Fruit fly (Drosophila melanogaster) whole organism, embryonic: Measurements from ENCODE around the gene Nnp-1.

Experiments used
- Bteb2 ChIP-seq: fragments of 200-800 bp; sonication (Bioruptor generic); optimal IDR thresholded peaks from 2 replicates; lab custom pipeline; 2016; ENCODE audit warnings: missing biosample characterization, missing genetic modification characterization
- CG10366 ChIP-seq: fragments of 200-800 bp; sonication (Bioruptor generic); IDR thresholded peaks from 2 replicates; pipeline ENCODE4 v1.3.6; 2022; ENCODE audit warnings: missing biosample characterization, missing genetic modification characterization
- CG12391 ChIP-seq: fragments of 200-800 bp; sonication (Bioruptor generic); optimal IDR thresholded peaks from 3 replicates; lab custom pipeline; 2018; ENCODE audit warnings: missing biosample characterization, mild to moderate bottlenecking, missing genetic modification characterization, moderate library complexity
- CG13296 ChIP-seq: fragments of 200-800 bp; sonication (Bioruptor generic); optimal IDR thresholded peaks from 3 replicates; lab custom pipeline; 2018; ENCODE audit warnings: missing biosample characterization, mild to moderate bottlenecking, missing genetic modification characterization
- CG13894 ChIP-seq: fragments of 200-800 bp; sonication (Bioruptor generic); optimal IDR thresholded peaks from 3 replicates; lab custom pipeline; 2018; ENCODE audit warnings: missing biosample characterization, mild to moderate bottlenecking, missing genetic modification characterization, moderate library complexity
- CG14441 ChIP-seq: fragments of 200-800 bp; sonication (Bioruptor generic); IDR thresholded peaks from 2 replicates; pipeline ENCODE4 v1.3.6; 2022; ENCODE audit warnings: missing biosample characterization, missing genetic modification characterization
- CG14710 ChIP-seq: fragments of 200-800 bp; sonication (Bioruptor generic); optimal IDR thresholded peaks from 3 replicates; lab custom pipeline; 2019; ENCODE audit warnings: missing biosample characterization, mild to moderate bottlenecking, missing genetic modification characterization, moderate library complexity
- CG15269 ChIP-seq: fragments of 200-800 bp; sonication (Bioruptor generic); optimal IDR thresholded peaks from 2 replicates; lab custom pipeline; 2018; ENCODE audit warnings: missing biosample characterization, mild to moderate bottlenecking, missing genetic modification characterization, moderate library complexity
- CG15601 ChIP-seq: fragments of 200-800 bp; sonication (Bioruptor generic); optimal IDR thresholded peaks from 3 replicates; lab custom pipeline; 2019; ENCODE audit warnings: missing biosample characterization, mild to moderate bottlenecking, missing genetic modification characterization, moderate library complexity
- CG15696 ChIP-seq: fragments of 200-800 bp; sonication (Bioruptor generic); optimal IDR thresholded peaks from 2 replicates; lab custom pipeline; 2019; ENCODE audit warnings: missing biosample characterization, mild to moderate bottlenecking, missing genetic modification characterization, moderate library complexity
- CG17829 ChIP-seq: fragments of 200-800 bp; optimal IDR thresholded peaks from 2 replicates; lab custom pipeline; 2019; ENCODE audit warnings: missing biosample characterization, mild to moderate bottlenecking, missing genetic modification characterization, moderate library complexity
- CG18262 ChIP-seq: fragments of 200-800 bp; optimal IDR thresholded peaks from 3 replicates; lab custom pipeline; 2019; ENCODE audit warnings: missing biosample characterization, mild to moderate bottlenecking, missing genetic modification characterization, moderate library complexity
- CG2678 ChIP-seq: fragments of 200-800 bp; sonication (Bioruptor generic); optimal IDR thresholded peaks from 3 replicates; lab custom pipeline; 2019; ENCODE audit warnings: missing biosample characterization, mild to moderate bottlenecking, missing genetic modification characterization, moderate library complexity
- CG30020 ChIP-seq: fragments of 200-800 bp; optimal IDR thresholded peaks from 2 replicates; lab custom pipeline; 2019; ENCODE audit warnings: missing biosample characterization, mild to moderate bottlenecking, missing genetic modification characterization, moderate library complexity
- CG30403 ChIP-seq: fragments of 200-800 bp; sonication (Bioruptor generic); optimal IDR thresholded peaks from 3 replicates; lab custom pipeline; 2016; ENCODE audit warnings: missing biosample characterization, missing genetic modification characterization
- CG34376 ChIP-seq: fragments of 200-800 bp; sonication (Bioruptor generic); optimal IDR thresholded peaks from 2 replicates; lab custom pipeline; 2018; ENCODE audit warnings: missing biosample characterization, mild to moderate bottlenecking, missing genetic modification characterization
- CG7556 ChIP-seq: fragments of 200-800 bp; sonication (Bioruptor generic); optimal IDR thresholded peaks from 2 replicates; lab custom pipeline; 2017; ENCODE audit warnings: missing biosample characterization, mild to moderate bottlenecking, missing genetic modification characterization
- CG8924 ChIP-seq: fragments of 200-800 bp; optimal IDR thresholded peaks from 3 replicates; lab custom pipeline; 2019; ENCODE audit warnings: missing biosample characterization, mild to moderate bottlenecking, missing genetic modification characterization, moderate library complexity
- D19B ChIP-seq: fragments of 200-800 bp; sonication (Bioruptor generic); optimal IDR thresholded peaks from 2 replicates; lab custom pipeline; 2017; ENCODE audit warnings: missing biosample characterization, mild to moderate bottlenecking, missing genetic modification characterization
- Dek ChIP-seq: fragments of 200-800 bp; sonication (Bioruptor generic); optimal IDR thresholded peaks from 3 replicates; lab custom pipeline; 2019; ENCODE audit warnings: missing biosample characterization, mild to moderate bottlenecking, missing genetic modification characterization, moderate library complexity
- Dfd ChIP-seq, 2 experiments: fragments of >200 bp; optimal IDR thresholded peaks; 2 replicates each; lab custom pipeline; 2017; ENCODE audit warnings: missing biosample characterization in 2 of 2, missing genetic modification characterization in 2 of 2
- Dp ChIP-seq: fragments of 200-800 bp; sonication (Bioruptor generic); optimal IDR thresholded peaks from 2 replicates; lab custom pipeline; 2018; ENCODE audit warnings: missing biosample characterization, mild to moderate bottlenecking, missing genetic modification characterization, moderate library complexity
- E2f2 ChIP-seq: fragments of 200-800 bp; sonication (Bioruptor generic); IDR thresholded peaks from 2 replicates; pipeline ENCODE4 v1.3.6; 2022; ENCODE audit warnings: missing biosample characterization, missing genetic modification characterization
- HmgZ ChIP-seq: fragments of 200-800 bp; sonication (Bioruptor generic); optimal IDR thresholded peaks from 2 replicates; lab custom pipeline; 2018; ENCODE audit warnings: missing biosample characterization, mild to moderate bottlenecking, missing genetic modification characterization
- Hsf ChIP-seq: fragments of 200-800 bp; sonication (Bioruptor generic); optimal IDR thresholded peaks from 3 replicates; lab custom pipeline; 2016; ENCODE audit warnings: missing biosample characterization, missing genetic modification characterization
- MESR4 ChIP-seq: fragments of 200-800 bp; sonication (Bioruptor generic); optimal IDR thresholded peaks from 2 replicates; lab custom pipeline; 2018; ENCODE audit warnings: missing biosample characterization, mild to moderate bottlenecking, missing genetic modification characterization, moderate library complexity
- Mad ChIP-seq: fragments of 200-800 bp; sonication (Bioruptor generic); optimal IDR thresholded peaks from 2 replicates; lab custom pipeline; 2016; ENCODE audit warnings: missing biosample characterization, missing genetic modification characterization
- Med ChIP-seq: fragments of 200-800 bp; sonication (Bioruptor generic); peaks from one replicate; lab custom pipeline; 2016; ENCODE audit warnings: missing biosample characterization, missing genetic modification characterization, mild to moderate bottlenecking, inconsistent platforms, moderate library complexity
- Meics ChIP-seq: fragments of 200-800 bp; sonication (Bioruptor generic); optimal IDR thresholded peaks from 2 replicates; lab custom pipeline; 2017; ENCODE audit warnings: missing biosample characterization, mild to moderate bottlenecking, missing genetic modification characterization
- Mes4 ChIP-seq: fragments of 200-800 bp; sonication (Bioruptor generic); optimal IDR thresholded peaks from 2 replicates; lab custom pipeline; 2016; ENCODE audit warnings: missing biosample characterization, missing genetic modification characterization
- Neu2 ChIP-seq: fragments of 200-800 bp; sonication (Bioruptor generic); optimal IDR thresholded peaks from 3 replicates; lab custom pipeline; 2016; ENCODE audit warnings: missing biosample characterization, missing genetic modification characterization, borderline replicate concordance
- Oli ChIP-seq: fragments of 200-800 bp; sonication (Bioruptor generic); optimal IDR thresholded peaks from 2 replicates; lab custom pipeline; 2018; ENCODE audit warnings: missing biosample characterization, mild to moderate bottlenecking, missing genetic modification characterization, moderate library complexity
- PHDP ChIP-seq: fragments of 200-800 bp; sonication (Bioruptor generic); optimal IDR thresholded peaks from 3 replicates; lab custom pipeline; 2018; ENCODE audit warnings: missing biosample characterization, mild to moderate bottlenecking, missing genetic modification characterization, moderate library complexity
- Rfx ChIP-seq: fragments of 200-800 bp; sonication (Bioruptor generic); IDR thresholded peaks from 2 replicates; pipeline ENCODE4 v1.3.6; 2022; ENCODE audit warnings: missing biosample characterization, missing genetic modification characterization
- Xrp1 ChIP-seq: fragments of 200-800 bp; sonication (Bioruptor generic); IDR thresholded peaks from 2 replicates; pipeline ENCODE4 v1.3.6; 2022; ENCODE audit warnings: missing biosample characterization, missing genetic modification characterization
- ara ChIP-seq: fragments of 200-800 bp; sonication (Bioruptor generic); IDR thresholded peaks from 2 replicates; pipeline ENCODE4 v1.3.6; 2022; ENCODE audit warnings: missing biosample characterization, missing genetic modification characterization
- az2 ChIP-seq: fragments of 200-800 bp; sonication (Bioruptor generic); optimal IDR thresholded peaks from 3 replicates; lab custom pipeline; 2016; ENCODE audit warnings: missing biosample characterization, missing genetic modification characterization
- bsh ChIP-seq, 2 experiments: fragments of 200-800 bp; sonication (Bioruptor generic); optimal IDR thresholded peaks; 2 replicates each; lab custom pipeline; 2017 to 2018; ENCODE audit warnings: mild to moderate bottlenecking in 2 of 2, missing biosample characterization in 2 of 2, missing genetic modification characterization in 2 of 2, moderate library complexity in 1 of 2
- caup ChIP-seq: fragments of 200-800 bp; sonication (Bioruptor generic); optimal IDR thresholded peaks from 3 replicates; lab custom pipeline; 2017; ENCODE audit warnings: missing biosample characterization, mild to moderate bottlenecking, missing genetic modification characterization, moderate library complexity; ENCODE audit not compliant: severe bottlenecking
- grau ChIP-seq: fragments of 200-800 bp; optimal IDR thresholded peaks from 3 replicates; lab custom pipeline; 2019; ENCODE audit warnings: missing biosample characterization, mild to moderate bottlenecking, missing genetic modification characterization, moderate library complexity
- hkb ChIP-seq, 2 experiments: fragments of 200-800 bp in 1 of 2; fragments of >200 bp in 1 of 2; sonication (Bioruptor generic) in 1 of 2; IDR thresholded peaks in 1 of 2; optimal IDR thresholded peaks in 1 of 2; 2 replicates each; pipeline versions ENCODE4 v1.3.6 to Lab custom; 2017 to 2022; ENCODE audit warnings: missing biosample characterization in 1 of 2, missing genetic modification characterization in 1 of 2
- lilli ChIP-seq: fragments of 200-800 bp; sonication (Bioruptor generic); optimal IDR thresholded peaks from 3 replicates; lab custom pipeline; 2016; ENCODE audit warnings: missing biosample characterization, missing genetic modification characterization
- nerfin-1 ChIP-seq: fragments of 200-800 bp; sonication (Bioruptor generic); optimal IDR thresholded peaks from 3 replicates; lab custom pipeline; 2019; ENCODE audit warnings: missing biosample characterization, mild to moderate bottlenecking, missing genetic modification characterization, moderate library complexity
- nmo ChIP-seq: fragments of 200-800 bp; sonication (Bioruptor generic); optimal IDR thresholded peaks from 2 replicates; lab custom pipeline; 2018; ENCODE audit warnings: missing biosample characterization, mild to moderate bottlenecking, missing genetic modification characterization, moderate library complexity
- nom ChIP-seq: fragments of 200-800 bp; sonication (Bioruptor generic); optimal IDR thresholded peaks from 2 replicates; lab custom pipeline; 2017; ENCODE audit warnings: missing biosample characterization, missing genetic modification characterization, mild to moderate bottlenecking, moderate library complexity, missing genetic modification reagents
- phol ChIP-seq: fragments of 200-800 bp; sonication (Bioruptor generic); optimal IDR thresholded peaks from 3 replicates; lab custom pipeline; 2018; ENCODE audit warnings: missing biosample characterization, mild to moderate bottlenecking, missing genetic modification characterization, moderate library complexity
- psq ChIP-seq: fragments of 200-800 bp; sonication (Bioruptor generic); optimal IDR thresholded peaks from 2 replicates; lab custom pipeline; 2017; ENCODE audit warnings: missing biosample characterization, missing genetic modification characterization
- stwl ChIP-seq: fragments of 200-800 bp; sonication (Bioruptor generic); optimal IDR thresholded peaks from 3 replicates; lab custom pipeline; 2018; ENCODE audit warnings: missing biosample characterization, mild to moderate bottlenecking, missing genetic modification characterization, moderate library complexity
- twi ChIP-seq: fragments of 200-800 bp; optimal IDR thresholded peaks from 2 replicates; lab custom pipeline; 2019; ENCODE audit warnings: missing biosample characterization, mild to moderate bottlenecking, missing genetic modification characterization, moderate library complexity

Gene Nnp-1

dm6 chr2L:13367378-13367777 lies 1.4 kb upstream of the Nnp-1 start, which contains the start of gene Tap42 (continued):
- TF ChIP-seq Bteb2 (GFP tag; lab: Kevin White, UChicago) (peak; percentile 13), Mad (GFP tag; lab: Kevin White, UChicago) (peak; percentile 26), Dfd (GFP tag; optimal IDR thresholded peaks at IDR 0.05; lab: Kevin White, UChicago) (no peak), Meics (peak; percentile 20), CG18262 (tag; lab: Kevin White, UChicago) (peak; percentile 9), psq (GFP tag; lab: Kevin White, UChicago) (no peak), stwl (tag; lab: Kevin White, UChicago) (peak; percentile 27), CG10366 (GFP tag; lab: Robert Waterston, UW) (peak; percentile 23; the same call in 1 of the 2 replicates), Xrp1 (GFP tag; lab: Robert Waterston, UW) (0 out of 2 replicates have a peak, but pooled peaks have one; percentile 12), CG13894 (peak; percentile 31), CG14710 (peak; percentile 46), Med (peak; percentile 86), nmo (peak; percentile 20), CG15696 (tag; lab: Kevin White, UChicago) (peak; percentile 11), E2f2 (peak; percentile 28), CG12391 (tag; lab: Kevin White, UChicago) (peak; percentile 42), CG8924 (tag; lab: Kevin White, UChicago) (peak; percentile 27), ara (GFP tag; lab: Robert Waterston, UW) (no peak), CG30020 (tag; lab: Kevin White, UChicago) (peak; percentile 16), CG30403 (GFP tag; lab: Kevin White, UChicago) (peak; percentile 36), CG14441 (GFP tag; lab: Robert Waterston, UW) (no peak), CG15601 (tag; lab: Kevin White, UChicago) (peak; percentile 1), CG34376 (GFP tag; lab: Kevin White, UChicago) (peak; percentile 35), CG15269 (tag; lab: Kevin White, UChicago) (peak; percentile 40), Hsf (GFP tag; lab: Kevin White, UChicago) (peak; percentile 32), caup (GFP tag; lab: Kevin White, UChicago) (peak; percentile 19), az2 (GFP tag; lab: Kevin White, UChicago) (peak; percentile 20), MESR4 (GFP tag; lab: Kevin White, UChicago) (peak; percentile 40), PHDP (peak; percentile 46), Rfx (peak; percentile 61), hkb (optimal IDR thresholded peaks at IDR 0.05; lab: Kevin White, UChicago) (no peak), hkb (GFP tag; IDR thresholded peaks at IDR 0.05; lab: Robert Waterston, UW) (peak; percentile 30; the same call in 1 of the 2 replicates), HmgZ (tag; lab: Kevin White, UChicago) (peak; percentile 25), grau (tag; lab: Kevin White, UChicago) (peak; percentile 50), Mes4 (no peak), phol (tag; lab: Kevin White, UChicago) (peak; percentile 72), CG7556 (GFP tag; lab: Kevin White, UChicago) (peak; percentile 7), Dek (peak; percentile 26), CG17829 (tag; lab: Kevin White, UChicago) (peak; percentile 24), nom (GFP tag; lab: Kevin White, UChicago) (no peak), CG13296 (peak; percentile 33), bsh (GFP tag; optimal IDR thresholded peaks at IDR 0.05; lab: Kevin White, UChicago) (peak in 1 of 2 experiments; percentile 13), twi (tag; lab: Kevin White, UChicago) (peak; percentile 11), Neu2 (GFP tag; lab: Kevin White, UChicago) (no peak), lilli (GFP tag; lab: Kevin White, UChicago) (peak; percentile 51), D19B (GFP tag; lab: Kevin White, UChicago) (no peak), Oli (tag; lab: Kevin White, UChicago) (no peak), nerfin-1 (peak; percentile 41), Dp (GFP tag; lab: Kevin White, UChicago) (no peak), CG2678 (tag; lab: Kevin White, UChicago) (peak; percentile 22)
